Fruit fly (Drosophila melanogaster): ENCODE data around the gene GstD2.

DNA sequence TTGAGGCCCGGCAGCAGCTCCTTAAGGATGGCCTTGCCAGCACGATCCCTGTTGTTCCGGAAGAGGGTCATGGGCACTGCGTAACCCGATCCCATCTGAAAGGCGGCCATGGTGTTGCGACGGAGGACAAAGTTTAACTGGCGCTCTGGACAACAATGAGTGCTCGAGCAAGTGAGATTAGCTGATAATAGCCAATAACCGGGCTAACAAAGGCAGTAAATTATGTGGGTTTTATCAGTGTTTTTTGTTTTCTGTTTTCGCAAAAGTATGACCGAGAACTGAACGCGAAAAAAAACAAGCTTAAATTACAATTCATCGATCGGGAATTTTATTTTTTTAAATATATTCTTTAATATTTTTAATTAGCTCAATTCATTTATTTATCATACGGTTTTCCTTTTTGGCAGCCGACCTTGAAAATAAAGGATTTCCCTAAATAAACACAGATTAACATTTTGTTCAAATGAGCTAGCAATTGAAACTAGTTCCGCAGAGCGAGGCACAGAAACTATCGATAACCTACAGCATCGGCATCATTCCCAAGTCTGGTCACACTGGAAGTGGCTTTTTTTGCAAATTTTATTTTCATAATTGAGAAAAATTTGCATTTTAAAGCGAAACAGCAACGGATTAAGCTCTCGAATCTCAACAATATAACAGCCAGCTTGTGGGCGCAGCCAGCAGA is 41.6 kb downstream of the GstD2 start, which contains the start of the genes Dip-C and pps:
- TF ChIP-seq Sox102F (GFP tag; optimal IDR thresholded peaks at IDR 0.05) (no peak), Dbx (GFP tag; IDR thresholded peaks at IDR 0.05) (no peak), CG14965 (GFP tag; optimal IDR thresholded peaks at IDR 0.05; ENCODE audit: borderline replicate concordance) (no peak)

Measured in whole organism, embryonic.